Worm (Caenorhabditis elegans) whole organism, L4 larva: Measurements from ENCODE around the gene Y57A10A.2.

Experiments
- dve-1 ChIP-seq: sonication (generic microtip); optimal IDR thresholded peaks from 2 replicates; lab custom pipeline; 2017; ENCODE audit warnings: antibody characterized with exemption, mild to moderate bottlenecking, missing genetic modification characterization, missing compliant biosample characterization; ENCODE audit not compliant: insufficient read depth
- egl-27 ChIP-seq: sonication (generic microtip); optimal IDR thresholded peaks from 3 replicates; lab custom pipeline; 2017; ENCODE audit warnings: missing biosample characterization, missing genetic modification reagents, missing genetic modification characterization
- jun-1 ChIP-seq: fragments of 150-350 bp; optimal IDR thresholded peaks from 2 replicates; lab custom pipeline; 2014; ENCODE audit warnings: missing biosample characterization, missing genetic modification reagents, missing genetic modification characterization
- mdl-1 ChIP-seq, 2 experiments: fragments of 150-350 bp in 1 of 2; sonication (generic microtip) in 1 of 2; optimal IDR thresholded peaks; 2 replicates each; lab custom pipeline; 2014 to 2017; ENCODE audit warnings: missing biosample characterization in 2 of 2, missing genetic modification characterization in 2 of 2
- nhr-11 ChIP-seq: fragments of 150-350 bp; optimal IDR thresholded peaks from 2 replicates; lab custom pipeline; 2014; ENCODE audit warnings: missing biosample characterization, missing genetic modification characterization

DNA sequence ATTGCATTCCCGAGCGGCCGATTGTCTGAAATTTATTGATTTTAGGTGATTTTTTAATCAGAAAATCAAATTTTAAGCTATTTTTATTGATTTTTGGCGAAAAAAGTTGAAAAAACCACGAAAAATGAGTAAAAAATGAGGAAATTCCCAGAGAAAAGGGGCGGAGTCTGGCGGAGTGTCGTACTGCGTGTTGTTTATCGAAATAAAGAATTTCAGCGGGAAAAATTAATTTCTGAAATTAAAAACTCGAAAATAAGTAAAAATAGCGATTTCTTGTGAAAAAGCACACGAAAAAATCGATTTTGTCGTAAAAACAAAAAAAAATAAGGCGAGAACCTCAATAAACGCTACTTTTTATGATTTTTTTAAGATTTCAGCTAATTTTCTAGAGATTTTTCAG is 37.4 kb downstream of the Y57A10A.2 start, which contains the start of gene Y57A10A.13:
- TF ChIP-seq jun-1 (tag; lab: Kevin White, UChicago) (no peak), mdl-1 (tag; optimal IDR thresholded peaks at IDR 0.05; lab: Kevin White, UChicago) (no peak), egl-27 (tag; lab: Kevin White, UChicago) (no peak), dve-1 (tag; lab: Kevin White, UChicago) (no peak), nhr-11 (tag; lab: Kevin White, UChicago) (no peak)
